Fruit fly (Drosophila melanogaster) whole organism, embryonic: ENCODE results near the gene CG12115.
A peak's percentile ranks its signal among the peaks of the same experiment; 100 is the strongest.

Source experiments
- CG1024 ChIP-seq: fragments of 200-800 bp; sonication (Bioruptor generic); IDR thresholded peaks from 2 replicates; pipeline ENCODE4 v1.3.6; 2022; ENCODE audit warnings: missing biosample characterization, missing genetic modification characterization
- CG10462 ChIP-seq: fragments of 200-800 bp; sonication (Bioruptor generic); optimal IDR thresholded peaks from 2 replicates; lab custom pipeline; 2016; ENCODE audit warnings: missing biosample characterization, missing genetic modification characterization
- CG13287 ChIP-seq: fragments of 200-800 bp; sonication (Bioruptor generic); IDR thresholded peaks from 2 replicates; pipeline ENCODE4 v1.3.6; 2022; ENCODE audit warnings: missing biosample characterization, missing genetic modification characterization; ENCODE audit not compliant: partially characterized antibody
- CG14860 ChIP-seq: fragments of 200-800 bp; sonication (Bioruptor generic); IDR thresholded peaks from 3 replicates; pipeline ENCODE4 v1.3.6; 2022; ENCODE audit warnings: missing biosample characterization, missing genetic modification characterization; ENCODE audit not compliant: partially characterized antibody
- CG15011 ChIP-seq: fragments of 200-800 bp; sonication (Bioruptor generic); optimal IDR thresholded peaks from 3 replicates; lab custom pipeline; 2018; ENCODE audit warnings: missing biosample characterization, mild to moderate bottlenecking, missing genetic modification characterization
- CG1603 ChIP-seq: fragments of 200-800 bp; sonication (Bioruptor generic); optimal IDR thresholded peaks from 2 replicates; lab custom pipeline; 2019; ENCODE audit warnings: missing biosample characterization, mild to moderate bottlenecking, missing genetic modification characterization, moderate library complexity
- CG16813 ChIP-seq: fragments of 200-800 bp; sonication (Bioruptor generic); IDR thresholded peaks from 3 replicates; pipeline ENCODE4 v1.3.6; 2022; ENCODE audit warnings: missing biosample characterization, missing genetic modification characterization; ENCODE audit not compliant: partially characterized antibody
- CG17612 ChIP-seq: fragments of 200-800 bp; sonication (Bioruptor generic); IDR thresholded peaks from 2 replicates; pipeline ENCODE4 v1.3.6; 2022; ENCODE audit warnings: missing biosample characterization, missing genetic modification characterization
- CG34224 ChIP-seq: fragments of 200-800 bp; sonication (Bioruptor generic); IDR thresholded peaks from 3 replicates; pipeline ENCODE4 v1.3.6; 2022; ENCODE audit warnings: missing biosample characterization, missing genetic modification characterization; ENCODE audit not compliant: partially characterized antibody
- CG4854 ChIP-seq: fragments of 200-800 bp; sonication (Bioruptor generic); optimal IDR thresholded peaks from 2 replicates; lab custom pipeline; 2016; ENCODE audit warnings: missing biosample characterization, missing genetic modification characterization, inconsistent platforms
- CG6791 ChIP-seq: fragments of 200-800 bp; sonication (Bioruptor generic); IDR thresholded peaks from 3 replicates; pipeline ENCODE4 v1.3.6; 2022; ENCODE audit warnings: missing biosample characterization, missing genetic modification characterization; ENCODE audit not compliant: partially characterized antibody
- CG6854 ChIP-seq: fragments of 200-800 bp; sonication (Bioruptor generic); optimal IDR thresholded peaks from 3 replicates; lab custom pipeline; 2017; ENCODE audit warnings: missing biosample characterization, mild to moderate bottlenecking, missing genetic modification characterization
- CG7963 ChIP-seq: fragments of 200-800 bp; sonication (Bioruptor generic); IDR thresholded peaks from 3 replicates; pipeline ENCODE4 v1.3.6; 2022; ENCODE audit warnings: missing biosample characterization, missing genetic modification characterization; ENCODE audit not compliant: partially characterized antibody
- Dll ChIP-seq: fragments of 200-800 bp; sonication (Bioruptor generic); IDR thresholded peaks from 4 replicates; pipeline ENCODE4 v1.3.6; 2022; ENCODE audit warnings: missing biosample characterization, missing genetic modification characterization; ENCODE audit not compliant: partially characterized antibody
- Doc3 ChIP-seq: fragments of 200-800 bp; sonication (Bioruptor generic); IDR thresholded peaks from 3 replicates; pipeline ENCODE4 v1.3.6; 2022; ENCODE audit warnings: missing biosample characterization, missing genetic modification characterization; ENCODE audit not compliant: partially characterized antibody
- E2f1 ChIP-seq: fragments of 200-800 bp; sonication (Bioruptor generic); IDR thresholded peaks from 2 replicates; pipeline ENCODE4 v1.3.6; 2022; ENCODE audit warnings: missing biosample characterization, missing genetic modification characterization
- Ets65A ChIP-seq: fragments of 200-800 bp; sonication (Bioruptor generic); peaks from one replicate; lab custom pipeline; 2016; ENCODE audit warnings: missing biosample characterization, missing genetic modification characterization
- HLH4C ChIP-seq: fragments of 200-800 bp; sonication (Bioruptor generic); IDR thresholded peaks from 3 replicates; pipeline ENCODE4 v1.3.6; 2022; ENCODE audit warnings: missing biosample characterization, missing genetic modification characterization; ENCODE audit not compliant: partially characterized antibody
- Myb ChIP-seq: fragments of 200-800 bp; sonication (Bioruptor generic); optimal IDR thresholded peaks from 2 replicates; lab custom pipeline; 2016; ENCODE audit warnings: missing biosample characterization, missing genetic modification characterization
- ato ChIP-seq: fragments of 200-800 bp; sonication (Bioruptor generic); IDR thresholded peaks from 2 replicates; pipeline ENCODE4 v1.3.6; 2022; ENCODE audit warnings: missing biosample characterization, missing genetic modification characterization; ENCODE audit not compliant: partially characterized antibody
- cg ChIP-seq: fragments of 200-800 bp; sonication (Bioruptor generic); optimal IDR thresholded peaks from 3 replicates; lab custom pipeline; 2019; ENCODE audit warnings: missing biosample characterization, mild to moderate bottlenecking, missing genetic modification characterization, moderate library complexity
- chif ChIP-seq, 2 experiments: fragments of 200-800 bp; sonication (Bioruptor generic); optimal IDR thresholded peaks; 3 replicates each; lab custom pipeline; 2016; ENCODE audit warnings: missing biosample characterization in 2 of 2, missing genetic modification characterization in 2 of 2
- crp ChIP-seq, 2 experiments: fragments of 200-800 bp; sonication (Bioruptor generic); optimal IDR thresholded peaks; 2 replicates in 1 of 2; 3 replicates in 1 of 2; lab custom pipeline; 2017; ENCODE audit warnings: missing biosample characterization in 2 of 2, missing genetic modification characterization in 2 of 2, mild to moderate bottlenecking in 1 of 2, moderate library complexity in 1 of 2
- da ChIP-seq: fragments of 200-800 bp; sonication (Bioruptor generic); optimal IDR thresholded peaks from 2 replicates; lab custom pipeline; 2016; ENCODE audit warnings: missing biosample characterization, missing genetic modification characterization
- dati ChIP-seq: fragments of 200-800 bp; sonication (Bioruptor generic); IDR thresholded peaks from 2 replicates; pipeline ENCODE4 v1.3.6; 2022; ENCODE audit warnings: missing biosample characterization, missing genetic modification characterization
- dmrt99B ChIP-seq: fragments of 200-800 bp; sonication (Bioruptor generic); optimal IDR thresholded peaks from 2 replicates; lab custom pipeline; 2018; ENCODE audit warnings: missing biosample characterization, mild to moderate bottlenecking, missing genetic modification characterization, moderate library complexity
- fd102C ChIP-seq: fragments of 200-800 bp; sonication (Bioruptor generic); optimal IDR thresholded peaks from 2 replicates; lab custom pipeline; 2018; ENCODE audit warnings: missing biosample characterization, mild to moderate bottlenecking, missing genetic modification characterization, moderate library complexity
- gfzf ChIP-seq: fragments of 200-800 bp; sonication (Bioruptor generic); optimal IDR thresholded peaks from 2 replicates; lab custom pipeline; 2016; ENCODE audit warnings: missing biosample characterization, mild to moderate bottlenecking, missing genetic modification characterization, moderate library complexity
- hkb ChIP-seq, 2 experiments: fragments of 200-800 bp in 1 of 2; fragments of >200 bp in 1 of 2; sonication (Bioruptor generic) in 1 of 2; IDR thresholded peaks in 1 of 2; optimal IDR thresholded peaks in 1 of 2; 2 replicates each; pipeline versions ENCODE4 v1.3.6 to Lab custom; 2017 to 2022; ENCODE audit warnings: missing biosample characterization in 1 of 2, missing genetic modification characterization in 1 of 2
- maf-S ChIP-seq: fragments of 200-800 bp; sonication (Bioruptor generic); optimal IDR thresholded peaks from 2 replicates; lab custom pipeline; 2016; ENCODE audit warnings: missing biosample characterization, missing genetic modification characterization
- pho ChIP-seq: fragments of 200-800 bp; sonication (Bioruptor generic); optimal IDR thresholded peaks from 2 replicates; lab custom pipeline; 2016; ENCODE audit warnings: missing biosample characterization, missing genetic modification characterization
- phol ChIP-seq: fragments of 200-800 bp; sonication (Bioruptor generic); optimal IDR thresholded peaks from 3 replicates; lab custom pipeline; 2018; ENCODE audit warnings: missing biosample characterization, mild to moderate bottlenecking, missing genetic modification characterization, moderate library complexity
- sens ChIP-seq: fragments of 200-800 bp; sonication (Bioruptor generic); peaks from one replicate; lab custom pipeline; 2016; ENCODE audit warnings: missing biosample characterization, missing genetic modification characterization
- stwl ChIP-seq: fragments of 200-800 bp; sonication (Bioruptor generic); optimal IDR thresholded peaks from 3 replicates; lab custom pipeline; 2018; ENCODE audit warnings: missing biosample characterization, mild to moderate bottlenecking, missing genetic modification characterization, moderate library complexity
- sug ChIP-seq: fragments of 200-800 bp; optimal IDR thresholded peaks from 2 replicates; lab custom pipeline; 2019; ENCODE audit warnings: missing biosample characterization, mild to moderate bottlenecking, missing genetic modification characterization, moderate library complexity
- trh ChIP-seq: fragments of 200-800 bp; sonication (Bioruptor generic); optimal IDR thresholded peaks from 2 replicates; lab custom pipeline; 2016; ENCODE audit warnings: missing biosample characterization, missing genetic modification characterization
- vvl ChIP-seq: fragments of 200-800 bp; sonication (Bioruptor generic); IDR thresholded peaks from 2 replicates; pipeline ENCODE4 v1.3.6; 2022; ENCODE audit warnings: missing biosample characterization, missing genetic modification characterization
- wek ChIP-seq: fragments of 200-800 bp; sonication (Bioruptor generic); optimal IDR thresholded peaks from 3 replicates; lab custom pipeline; 2018; ENCODE audit warnings: missing biosample characterization, mild to moderate bottlenecking, missing genetic modification characterization, moderate library complexity

The CG12115 gene

dm6 chrX:9191357-9191756 lies 952 bp upstream of the CG12115 start, which contains the start of gene CG12057:
Gene CG12057, plus strand, starts transcription at chrX:9191657.
- TF ChIP-seq CG15011 (GFP tag; lab: Kevin White, UChicago) (no peak), CG6854 (GFP tag; lab: Kevin White, UChicago) (no peak), CG1024 (GFP tag; lab: Robert Waterston, UW) (no peak), trh (GFP tag; lab: Kevin White, UChicago) (no peak), CG17612 (no peak), dmrt99B (tag; lab: Kevin White, UChicago) (no peak), CG10462 (GFP tag; lab: Kevin White, UChicago) (no peak), cg (no peak), hkb (optimal IDR thresholded peaks at IDR 0.05; lab: Kevin White, UChicago) (no peak), hkb (GFP tag; IDR thresholded peaks at IDR 0.05; lab: Robert Waterston, UW) (no peak), maf-S (GFP tag; lab: Kevin White, UChicago) (no peak), CG4854 (GFP tag; lab: Kevin White, UChicago) (no peak), sug (tag; lab: Kevin White, UChicago) (no peak), E2f1 (GFP tag; lab: Robert Waterston, UW) (no peak), CG1603 (tag; lab: Kevin White, UChicago) (no peak), da (GFP tag; lab: Kevin White, UChicago) (no peak)

- TF ChIP-seq vvl (GFP tag; lab: Robert Waterston, UW) (no peak), CG14860 (GFP tag; lab: Robert Waterston, UW) (0 out of 3 replicates have a peak, but pooled peaks have one; percentile 34), CG34224 (GFP tag; lab: Robert Waterston, UW) (peak; percentile 27; the same call in 1 of the 3 replicates), Dll (GFP tag; lab: Robert Waterston, UW) (peak; percentile 41; the same call in 1 of the 4 replicates), CG13287 (GFP tag; lab: Robert Waterston, UW) (peak; percentile 53), fd102C (GFP tag; lab: Kevin White, UChicago) (no peak), stwl (tag; lab: Kevin White, UChicago) (peak; percentile 66), CG16813 (GFP tag; lab: Robert Waterston, UW) (peak; percentile 47; the same call in 1 of the 3 replicates), CG6791 (GFP tag; lab: Robert Waterston, UW) (peak; percentile 75), sens (GFP tag; lab: Kevin White, UChicago) (peak; percentile 66), wek (GFP tag; lab: Kevin White, UChicago) (peak; percentile 69), dati (GFP tag; lab: Robert Waterston, UW) (no peak), Doc3 (GFP tag; lab: Robert Waterston, UW) (0 out of 3 replicates have a peak, but pooled peaks have one; percentile 23), gfzf (peak; percentile 10), Ets65A (GFP tag; lab: Kevin White, UChicago) (no peak), phol (peak; percentile 15), chif (GFP tag; optimal IDR thresholded peaks at IDR 0.05; lab: Kevin White, UChicago) (no peak), pho (GFP tag; lab: Kevin White, UChicago) (no peak), Myb (GFP tag; lab: Kevin White, UChicago) (peak; percentile 12), CG7963 (GFP tag; lab: Robert Waterston, UW) (0 out of 3 replicates have a peak, but pooled peaks have one; percentile 20), ato (GFP tag; lab: Robert Waterston, UW) (0 out of 2 replicates have a peak, but pooled peaks have one; percentile 35), HLH4C (GFP tag; lab: Robert Waterston, UW) (peak; percentile 65), crp (GFP tag; optimal IDR thresholded peaks at IDR 0.05; lab: Kevin White, UChicago) (no peak)
- TF ChIP-seq, all 482 proteins: peak for 16
Observed at dm6 chrX:9187429-9187828, 3.0 kb downstream of the CG12115 start.
